Worm (Caenorhabditis elegans): Measurements from ENCODE around the gene cgr-1.

The cgr-1 gene

ce11 chrX:3590510-3590909, 9.7 kb downstream of the cgr-1 start:
- TF ChIP-seq klf-2 (GFP tag; conservative IDR thresholded peaks at IDR 0.05): no peak
- no peak for TF ChIP-seq med-1 (GFP tag; optimal IDR thresholded peaks at IDR 0.05; ENCODE audit: insufficient read depth)
- no peak for TF ChIP-seq T22C8.4 (GFP tag; IDR thresholded peaks at IDR 0.05)
- no peak for TF ChIP-seq ref-1 (GFP tag; conservative IDR thresholded peaks at IDR 0.05)
- TF ChIP-seq ztf-23 (GFP tag; IDR thresholded peaks at IDR 0.05): no peak
- TF ChIP-seq flt-1 (GFP tag; IDR thresholded peaks at IDR 0.05): no peak
- no peak for TF ChIP-seq ztf-29 (GFP tag; IDR thresholded peaks at IDR 0.05)
- TF ChIP-seq tab-1 (GFP tag; IDR thresholded peaks at IDR 0.05): no peak
- no peak for TF ChIP-seq cog-1 (tag; optimal IDR thresholded peaks at IDR 0.05)

- TF ChIP-seq T22C8.4 (GFP tag; IDR thresholded peaks at IDR 0.05) (no peak), ref-1 (GFP tag; conservative IDR thresholded peaks at IDR 0.05) (no peak), ztf-23 (GFP tag; IDR thresholded peaks at IDR 0.05) (no peak), klf-2 (GFP tag; conservative IDR thresholded peaks at IDR 0.05) (no peak), med-1 (GFP tag; optimal IDR thresholded peaks at IDR 0.05; ENCODE audit: insufficient read depth) (no peak), cog-1 (tag; optimal IDR thresholded peaks at IDR 0.05) (no peak), ztf-29 (GFP tag; IDR thresholded peaks at IDR 0.05) (no peak), flt-1 (GFP tag; IDR thresholded peaks at IDR 0.05) (no peak), tab-1 (GFP tag; IDR thresholded peaks at IDR 0.05) (no peak)
Measured at ce11 chrX:3585625-3586024, 14.6 kb downstream of the cgr-1 start, which contains the start of gene T27A10.2. TSS of gene T27A10.2 (plus strand) at chrX:3585957.

- TF ChIP-seq flt-1 (GFP tag; IDR thresholded peaks at IDR 0.05) (no peak), med-1 (GFP tag; optimal IDR thresholded peaks at IDR 0.05; ENCODE audit: insufficient read depth) (no peak), tab-1 (GFP tag; IDR thresholded peaks at IDR 0.05) (no peak), klf-2 (GFP tag; conservative IDR thresholded peaks at IDR 0.05) (no peak), ztf-23 (GFP tag; IDR thresholded peaks at IDR 0.05) (no peak), cog-1 (tag; optimal IDR thresholded peaks at IDR 0.05) (no peak), ref-1 (GFP tag; conservative IDR thresholded peaks at IDR 0.05) (no peak), ztf-29 (GFP tag; IDR thresholded peaks at IDR 0.05) (no peak), T22C8.4 (GFP tag; IDR thresholded peaks at IDR 0.05) (no peak)
Measured at ce11 chrX:3584481-3584880, 15.8 kb downstream of the cgr-1 start.

- TF ChIP-seq ref-1 (GFP tag; conservative IDR thresholded peaks at IDR 0.05): no peak
- TF ChIP-seq ztf-29 (GFP tag; IDR thresholded peaks at IDR 0.05): no peak
- TF ChIP-seq tab-1 (GFP tag; IDR thresholded peaks at IDR 0.05): no peak
- TF ChIP-seq ztf-23 (GFP tag; IDR thresholded peaks at IDR 0.05): no peak
- no peak for TF ChIP-seq flt-1 (GFP tag; IDR thresholded peaks at IDR 0.05)
- TF ChIP-seq med-1 (GFP tag; optimal IDR thresholded peaks at IDR 0.05; ENCODE audit: insufficient read depth): no peak
- no peak for TF ChIP-seq T22C8.4 (GFP tag; IDR thresholded peaks at IDR 0.05)
- no peak for TF ChIP-seq klf-2 (GFP tag; conservative IDR thresholded peaks at IDR 0.05)
- no peak for TF ChIP-seq cog-1 (tag; optimal IDR thresholded peaks at IDR 0.05)
Measured at ce11 chrX:3583436-3583835, 16.8 kb downstream of the cgr-1 start.

ce11 chrX:3581813-3582212, 18.4 kb downstream of the cgr-1 start:
- no peak for TF ChIP-seq ztf-29 (GFP tag; IDR thresholded peaks at IDR 0.05)
- TF ChIP-seq tab-1 (GFP tag; IDR thresholded peaks at IDR 0.05): no peak
- no peak for TF ChIP-seq flt-1 (GFP tag; IDR thresholded peaks at IDR 0.05)
- no peak for TF ChIP-seq cog-1 (tag; optimal IDR thresholded peaks at IDR 0.05)
- no peak for TF ChIP-seq klf-2 (GFP tag; conservative IDR thresholded peaks at IDR 0.05)
- TF ChIP-seq med-1 (GFP tag; optimal IDR thresholded peaks at IDR 0.05; ENCODE audit: insufficient read depth): no peak
- no peak for TF ChIP-seq ztf-23 (GFP tag; IDR thresholded peaks at IDR 0.05)
- no peak for TF ChIP-seq T22C8.4 (GFP tag; IDR thresholded peaks at IDR 0.05)
- no peak for TF ChIP-seq ref-1 (GFP tag; conservative IDR thresholded peaks at IDR 0.05)

- TF ChIP-seq ref-1 (GFP tag; conservative IDR thresholded peaks at IDR 0.05) (no peak), T22C8.4 (GFP tag; IDR thresholded peaks at IDR 0.05) (no peak), med-1 (GFP tag; optimal IDR thresholded peaks at IDR 0.05; ENCODE audit: insufficient read depth) (no peak), cog-1 (tag; optimal IDR thresholded peaks at IDR 0.05) (no peak), ztf-23 (GFP tag; IDR thresholded peaks at IDR 0.05) (no peak), ztf-29 (GFP tag; IDR thresholded peaks at IDR 0.05) (no peak)
Measured at ce11 chrX:3576239-3576638, 24.0 kb downstream of the cgr-1 start, which contains the start of gene ckc-1. TSS of gene ckc-1 (plus strand) at chrX:3576606.

- TF ChIP-seq ztf-29 (GFP tag; IDR thresholded peaks at IDR 0.05) (no peak), ztf-23 (GFP tag; IDR thresholded peaks at IDR 0.05) (no peak), med-1 (GFP tag; optimal IDR thresholded peaks at IDR 0.05; ENCODE audit: insufficient read depth) (no peak), T22C8.4 (GFP tag; IDR thresholded peaks at IDR 0.05) (no peak), flt-1 (GFP tag; IDR thresholded peaks at IDR 0.05) (no peak), cog-1 (tag; optimal IDR thresholded peaks at IDR 0.05) (no peak), tab-1 (GFP tag; IDR thresholded peaks at IDR 0.05) (no peak), klf-2 (GFP tag; conservative IDR thresholded peaks at IDR 0.05) (no peak), ref-1 (GFP tag; conservative IDR thresholded peaks at IDR 0.05) (no peak)
Measured at ce11 chrX:3573482-3573881, 26.8 kb downstream of the cgr-1 start, which contains the start of gene T27A10.5. TSS of gene T27A10.5 (minus strand) at chrX:3573582.

ce11 chrX:3572490-3572889, 27.8 kb downstream of the cgr-1 start, which contains the start of gene vit-3:
TSS of gene vit-3 (minus strand) at chrX:3572549.
- TF ChIP-seq T22C8.4 (GFP tag; IDR thresholded peaks at IDR 0.05) (no peak), ztf-23 (GFP tag; IDR thresholded peaks at IDR 0.05) (no peak), cog-1 (tag; optimal IDR thresholded peaks at IDR 0.05) (no peak), ztf-29 (GFP tag; IDR thresholded peaks at IDR 0.05) (no peak), flt-1 (GFP tag; IDR thresholded peaks at IDR 0.05) (no peak), med-1 (GFP tag; optimal IDR thresholded peaks at IDR 0.05; ENCODE audit: insufficient read depth) (no peak), ref-1 (GFP tag; conservative IDR thresholded peaks at IDR 0.05) (no peak), klf-2 (GFP tag; conservative IDR thresholded peaks at IDR 0.05) (no peak), tab-1 (GFP tag; IDR thresholded peaks at IDR 0.05) (no peak)

ce11 chrX:3566856-3567255, 33.4 kb downstream of the cgr-1 start:
- no peak for TF ChIP-seq flt-1 (GFP tag; IDR thresholded peaks at IDR 0.05)
- TF ChIP-seq ztf-23 (GFP tag; IDR thresholded peaks at IDR 0.05): no peak
- TF ChIP-seq tab-1 (GFP tag; IDR thresholded peaks at IDR 0.05): no peak
- TF ChIP-seq cog-1 (tag; optimal IDR thresholded peaks at IDR 0.05): no peak
- no peak for TF ChIP-seq ztf-29 (GFP tag; IDR thresholded peaks at IDR 0.05)
- no peak for TF ChIP-seq med-1 (GFP tag; optimal IDR thresholded peaks at IDR 0.05; ENCODE audit: insufficient read depth)
- no peak for TF ChIP-seq ref-1 (GFP tag; conservative IDR thresholded peaks at IDR 0.05)
- no peak for TF ChIP-seq klf-2 (GFP tag; conservative IDR thresholded peaks at IDR 0.05)
- TF ChIP-seq T22C8.4 (GFP tag; IDR thresholded peaks at IDR 0.05): no peak

Data from whole organism, midembryonic.